Worm (Caenorhabditis elegans) whole organism, L4/young adult: ENCODE results near the gene pas-2.
A peak's percentile ranks its signal among the peaks of the same experiment; 100 is the strongest.

Experiments
- W03F9.2 ChIP-seq: fragments of 150-350 bp; optimal IDR thresholded peaks from 2 replicates; lab custom pipeline; 2014; ENCODE audit warnings: missing biosample characterization, missing genetic modification characterization
- dao-5 ChIP-seq: sonication (generic microtip); optimal IDR thresholded peaks from 2 replicates; lab custom pipeline; 2016; ENCODE audit warnings: missing genotype, missing genetic modification characterization, moderate library complexity, missing compliant biosample characterization
- him-1 ChIP-seq: sonication (generic microtip); optimal IDR thresholded peaks from 2 replicates; lab custom pipeline; 2016; ENCODE audit warnings: missing genotype, missing genetic modification reagents, missing genetic modification characterization, missing compliant biosample characterization

Gene pas-2

DNA sequence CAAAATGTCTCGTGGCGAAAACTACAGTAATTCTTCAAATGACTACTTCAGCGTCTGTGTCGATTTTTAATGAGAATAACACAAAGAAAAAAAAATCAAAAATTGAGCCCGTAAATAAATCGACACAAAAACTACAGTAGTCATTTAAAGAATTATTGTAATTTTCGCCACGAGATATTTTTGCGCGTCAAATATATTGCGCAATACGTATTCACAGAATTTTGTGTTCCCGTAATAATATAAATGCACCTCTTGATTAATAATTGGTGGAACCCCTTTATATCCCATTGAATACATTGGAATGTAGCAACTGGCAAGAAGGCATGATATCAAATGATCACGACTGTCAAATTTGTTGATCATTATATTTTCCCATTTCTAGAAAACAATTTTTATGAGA, 1.3 kb upstream of the pas-2 start:
- TF ChIP-seq dao-5 (tag; lab: Kevin White, UChicago): no peak
- no peak for TF ChIP-seq him-1 (tag; lab: Kevin White, UChicago)
- no peak for TF ChIP-seq W03F9.2 (tag; lab: Kevin White, UChicago)

ce11 chrV:10771390-10771789, 1.2 kb downstream of the pas-2 start, which contains the start of gene D1054.3:
D1054.3 (plus strand) TSS chrV:10771451.
- TF ChIP-seq dao-5 (tag; lab: Kevin White, UChicago) (no peak), W03F9.2 (tag; lab: Kevin White, UChicago) (no peak), him-1 (tag; lab: Kevin White, UChicago) (no peak)

DNA sequence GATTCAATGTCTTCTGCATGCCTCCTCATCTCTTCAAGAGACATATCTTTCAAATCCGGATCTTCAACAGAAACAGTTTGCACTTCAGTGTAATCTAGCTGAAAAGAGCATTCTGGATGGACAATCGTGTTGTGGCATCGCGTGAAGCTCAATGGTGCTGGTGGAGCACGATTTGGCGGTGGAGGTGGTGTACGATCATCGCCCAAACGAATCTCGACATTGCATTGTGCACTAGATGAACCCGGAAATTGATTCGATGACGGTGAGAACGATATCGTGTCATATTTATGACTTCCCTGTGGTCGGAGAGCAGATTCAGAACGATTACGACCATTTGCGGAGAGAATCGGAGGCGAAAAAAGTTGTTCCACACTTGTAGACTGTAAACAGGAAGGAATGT, 3.0 kb downstream of the pas-2 start:
- no peak for TF ChIP-seq W03F9.2 (tag; lab: Kevin White, UChicago)
- no peak for TF ChIP-seq dao-5 (tag; lab: Kevin White, UChicago)
- no peak for TF ChIP-seq him-1 (tag; lab: Kevin White, UChicago)

DNA sequence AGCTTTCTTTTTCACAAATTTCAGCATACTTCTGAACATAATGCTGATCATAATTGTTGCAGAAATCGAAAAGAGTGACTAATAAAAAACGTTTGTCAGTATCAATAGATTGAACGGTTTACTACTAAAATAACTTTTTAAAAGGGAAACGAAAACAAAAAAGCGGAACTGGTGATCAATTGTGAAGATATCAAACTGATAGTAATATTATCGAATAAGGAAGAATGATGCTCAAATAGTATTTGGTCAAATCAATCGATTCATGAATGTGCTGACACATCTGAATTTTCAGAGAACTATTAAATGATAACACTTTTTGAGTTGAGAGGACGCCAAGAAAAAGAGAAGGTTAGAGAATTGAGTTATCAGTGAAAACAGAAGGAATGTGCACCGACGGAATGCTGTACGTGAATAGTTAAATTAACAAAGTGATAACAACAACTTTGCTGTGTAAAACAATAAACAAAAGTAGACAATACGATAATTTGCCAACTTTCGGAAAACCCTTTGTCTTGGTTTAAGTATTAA, 6.4 kb downstream of the pas-2 start, which contains the start of gene D1054.5:
Gene D1054.5 (minus strand): TSS at position 51 of the 528 bp plus-strand sequence.
- TF ChIP-seq W03F9.2 (tag; lab: Kevin White, UChicago): no peak
- no peak for TF ChIP-seq dao-5 (tag; lab: Kevin White, UChicago)
- no peak for TF ChIP-seq him-1 (tag; lab: Kevin White, UChicago)

- TF ChIP-seq dao-5 (tag; lab: Kevin White, UChicago) (no peak), W03F9.2 (tag; lab: Kevin White, UChicago) (no peak)
These were observed 13.8 kb downstream of the pas-2 start, which contains the start of gene D1054.8 for ce11 chrV:10784011-10784410. D1054.8 (plus strand) TSS chrV:10784311.

- no peak for TF ChIP-seq dao-5 (tag; lab: Kevin White, UChicago)
- no peak for TF ChIP-seq W03F9.2 (tag; lab: Kevin White, UChicago)
- TF ChIP-seq him-1 (tag; lab: Kevin White, UChicago): no peak
These were observed 20.8 kb downstream of the pas-2 start, which contains the start of gene D1054.9 for ce11 chrV:10790921-10791320. D1054.9 (minus strand) TSS chrV:10791057.

DNA sequence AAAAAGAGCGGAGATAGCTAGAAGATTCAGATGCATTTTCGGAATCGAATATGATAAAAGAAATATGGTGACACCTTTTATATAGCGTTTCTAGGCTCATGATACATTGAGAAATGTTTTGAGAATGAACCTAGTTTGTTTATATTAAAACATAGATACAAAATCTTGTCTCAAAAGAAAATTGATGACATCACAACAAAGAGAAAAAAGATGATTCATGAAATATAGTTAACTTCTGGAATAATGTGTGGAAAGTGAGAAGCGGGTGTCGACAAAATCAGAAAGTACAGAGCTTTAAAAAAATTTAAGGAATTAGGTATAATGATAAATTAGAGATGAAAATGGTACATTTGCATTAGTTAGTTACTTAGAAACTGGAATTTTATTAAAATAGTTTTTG, 22.6 kb downstream of the pas-2 start, which contains the start of gene D1054.10:
Gene D1054.10 (minus strand): TSS at position 101 of the 400 bp plus-strand sequence.
- TF ChIP-seq W03F9.2 (tag; lab: Kevin White, UChicago) (no peak), him-1 (tag; lab: Kevin White, UChicago) (no peak), dao-5 (tag; lab: Kevin White, UChicago) (no peak)

- TF ChIP-seq W03F9.2 (tag; lab: Kevin White, UChicago) (no peak), him-1 (tag; lab: Kevin White, UChicago) (no peak), dao-5 (tag; lab: Kevin White, UChicago) (no peak)
These were observed 23.3 kb downstream of the pas-2 start, which contains the start of gene ule-3 for ce11 chrV:10793498-10793897. ule-3 (plus strand) TSS chrV:10793798.

- TF ChIP-seq W03F9.2 (tag; lab: Kevin White, UChicago) (no peak), dao-5 (tag; lab: Kevin White, UChicago) (no peak), him-1 (tag; lab: Kevin White, UChicago) (no peak)
These were observed 24.3 kb downstream of the pas-2 start for ce11 chrV:10794463-10794862.

DNA sequence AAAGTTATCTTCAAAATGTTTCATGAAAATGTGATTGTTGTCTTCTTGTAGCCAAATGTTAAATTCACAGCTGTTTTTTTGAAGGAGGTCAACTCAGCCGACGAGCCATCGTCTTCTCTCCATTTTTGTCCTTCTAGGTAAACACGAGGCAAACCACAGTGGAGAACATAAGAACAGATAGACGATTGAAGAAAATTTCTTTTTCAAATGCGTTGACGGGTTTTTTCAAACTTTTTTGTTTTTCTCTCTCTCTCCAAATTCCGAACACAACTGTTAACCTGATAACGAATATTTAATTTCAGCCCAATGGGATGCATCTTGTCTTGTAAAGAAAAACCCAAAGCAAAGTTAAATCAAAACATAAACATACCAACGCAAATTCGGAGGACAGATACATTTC, 25.3 kb downstream of the pas-2 start, which contains the start of gene D1054.19:
Gene D1054.19 (plus strand): TSS at position 301 of the 400 bp plus-strand sequence.
- TF ChIP-seq him-1 (tag; lab: Kevin White, UChicago): no peak
- no peak for TF ChIP-seq dao-5 (tag; lab: Kevin White, UChicago)
- TF ChIP-seq W03F9.2 (tag; lab: Kevin White, UChicago): no peak

DNA sequence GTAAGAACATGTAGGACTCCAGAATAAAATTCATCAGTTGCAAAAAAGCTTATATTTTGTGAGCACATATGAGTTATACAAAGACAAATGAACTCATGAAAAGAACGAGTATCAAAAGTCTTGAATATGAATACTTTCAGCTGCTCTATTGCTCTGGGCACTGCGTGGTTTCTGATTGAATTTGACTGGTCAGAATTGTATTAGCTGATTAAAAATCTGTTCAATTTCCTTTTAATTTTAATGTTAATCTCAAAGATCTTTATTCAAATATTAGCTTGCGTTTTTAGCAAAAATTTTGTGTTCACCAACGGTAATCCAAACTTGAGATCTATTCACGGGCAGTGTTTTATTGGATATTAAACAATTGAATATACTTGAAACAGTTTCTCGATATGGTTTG, 27.9 kb downstream of the pas-2 start, which contains the start of gene srh-184:
Gene srh-184 (minus strand): TSS at position 101 of the 400 bp plus-strand sequence.
- TF ChIP-seq him-1 (tag; lab: Kevin White, UChicago): no peak

DNA sequence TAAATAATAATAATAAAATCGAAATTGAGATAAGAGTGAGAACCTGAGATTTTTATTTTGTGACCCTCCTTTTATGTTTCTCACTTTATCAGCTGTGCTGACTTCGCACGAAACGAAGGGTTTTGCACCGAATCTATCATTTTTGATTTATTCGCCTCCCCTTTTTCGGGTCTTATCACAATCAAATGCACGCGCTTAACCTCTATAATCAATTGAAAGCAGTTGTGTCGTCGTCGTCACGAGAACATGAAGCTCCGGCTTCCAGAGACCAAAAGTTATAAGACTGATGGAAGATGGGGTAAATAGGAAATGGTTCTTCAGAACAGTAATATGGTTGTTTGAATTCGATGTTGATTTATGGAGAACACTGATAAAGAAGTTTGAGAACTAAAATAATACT, 31.0 kb downstream of the pas-2 start, which contains the start of gene D1054.18:
Gene D1054.18 (minus strand): TSS at position 45 of the 400 bp plus-strand sequence.
- TF ChIP-seq dao-5 (tag; lab: Kevin White, UChicago) (no peak), W03F9.2 (tag; lab: Kevin White, UChicago) (no peak), him-1 (tag; lab: Kevin White, UChicago) (no peak)

DNA sequence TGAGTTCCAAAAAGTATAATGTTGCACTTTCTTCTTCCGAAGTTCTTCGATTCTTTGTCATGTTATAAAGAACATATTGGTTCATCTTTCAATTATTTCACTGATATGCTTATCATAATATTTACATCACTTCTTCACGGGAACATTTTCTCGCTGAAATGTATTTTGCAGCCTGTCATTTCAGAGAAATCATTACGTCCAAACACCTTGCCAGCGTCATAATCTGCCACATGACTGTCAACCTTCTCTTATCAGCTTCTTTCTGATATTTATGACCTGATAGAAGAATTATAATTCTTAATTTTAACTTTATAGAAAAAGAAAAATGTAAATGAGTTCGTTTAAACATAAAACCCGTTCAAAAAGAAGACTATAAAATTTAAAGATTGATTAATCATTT, 31.9 kb downstream of the pas-2 start:
- TF ChIP-seq W03F9.2 (tag; lab: Kevin White, UChicago) (peak; percentile 1), him-1 (tag; lab: Kevin White, UChicago) (no peak), dao-5 (tag; lab: Kevin White, UChicago) (no peak)

DNA sequence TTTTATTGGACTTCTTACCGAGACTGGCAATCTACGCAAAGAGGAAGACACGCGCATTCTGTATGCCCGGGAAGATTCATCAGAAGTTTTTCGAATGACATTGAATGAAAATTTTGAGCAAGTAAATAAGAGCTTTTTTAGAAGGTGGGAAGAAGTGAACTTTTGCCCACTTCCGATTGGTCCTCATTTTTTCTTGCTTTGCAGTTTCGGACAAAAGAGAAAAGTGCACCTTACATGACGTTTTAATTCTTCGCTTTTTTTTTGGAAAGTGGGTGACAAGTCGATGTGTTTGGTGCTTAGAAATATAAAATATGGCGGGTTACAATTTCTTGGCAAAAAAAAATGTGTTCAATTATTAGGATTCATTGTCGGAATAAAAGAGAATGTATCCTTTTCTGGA, 34.2 kb downstream of the pas-2 start, which contains the start of gene secs-1:
Gene secs-1 (minus strand): TSS at position 101 of the 400 bp plus-strand sequence.
- TF ChIP-seq him-1 (tag; lab: Kevin White, UChicago): no peak
- no peak for TF ChIP-seq W03F9.2 (tag; lab: Kevin White, UChicago)
- TF ChIP-seq dao-5 (tag; lab: Kevin White, UChicago): no peak
